Fruit fly (Drosophila melanogaster) whole organism, adult: Measurements from ENCODE around the gene CG34451.

Experiments
- CG11617 ChIP-seq: fragments of 200-800 bp; sonication (Bioruptor generic); optimal IDR thresholded peaks from 2 replicates; lab custom pipeline; 2017; ENCODE audit warnings: mild to moderate bottlenecking, missing biosample characterization, missing genetic modification reagents, missing genetic modification characterization
- CG1620 ChIP-seq: fragments of 200-800 bp; sonication (Bioruptor generic); optimal IDR thresholded peaks from 2 replicates; lab custom pipeline; 2016; ENCODE audit warnings: missing biosample characterization, missing genetic modification characterization
- CG33017 ChIP-seq: fragments of 200-800 bp; sonication (Bioruptor generic); optimal IDR thresholded peaks from 2 replicates; lab custom pipeline; 2018; ENCODE audit warnings: missing biosample characterization, mild to moderate bottlenecking, missing genetic modification characterization, moderate library complexity
- CG5204 ChIP-seq: fragments of 200-800 bp; sonication (Bioruptor generic); optimal IDR thresholded peaks from 2 replicates; lab custom pipeline; 2016; ENCODE audit warnings: missing biosample characterization, missing genetic modification characterization
- CG7101 ChIP-seq: fragments of 200-800 bp; sonication (Bioruptor generic); optimal IDR thresholded peaks from 2 replicates; lab custom pipeline; 2018; ENCODE audit warnings: missing biosample characterization, mild to moderate bottlenecking, missing genetic modification characterization, moderate library complexity
- Clk ChIP-seq: fragments of 200-800 bp; sonication (Bioruptor generic); optimal IDR thresholded peaks from 2 replicates; lab custom pipeline; 2017; ENCODE audit warnings: missing biosample characterization, missing genetic modification characterization
- Mnt ChIP-seq: fragments of 200-800 bp; sonication (Bioruptor generic); optimal IDR thresholded peaks from 2 replicates; lab custom pipeline; 2016; ENCODE audit warnings: missing biosample characterization, mild to moderate bottlenecking, missing genetic modification characterization
- cic ChIP-seq: fragments of 200-800 bp; sonication (Bioruptor generic); optimal IDR thresholded peaks from 2 replicates; lab custom pipeline; 2017; ENCODE audit warnings: missing biosample characterization, mild to moderate bottlenecking, missing genetic modification characterization, moderate library complexity
- kay ChIP-seq: fragments of 200-800 bp; sonication (Bioruptor generic); peaks from one replicate; lab custom pipeline; 2016; ENCODE audit warnings: missing biosample characterization, missing genetic modification characterization, borderline replicate concordance
- ovo ChIP-seq: fragments of 200-800 bp; sonication (Bioruptor generic); optimal IDR thresholded peaks from 2 replicates; lab custom pipeline; 2016; ENCODE audit warnings: missing biosample characterization, missing genetic modification characterization
- toe ChIP-seq: fragments of 200-800 bp; sonication (Bioruptor generic); optimal IDR thresholded peaks from 2 replicates; lab custom pipeline; 2016; ENCODE audit warnings: missing biosample characterization, missing genetic modification characterization

dm6 chr3L:15694406-15694805 is 2.5 kb upstream of the CG34451 start:
- TF ChIP-seq CG5204 (no peak), CG11617 (GFP tag; lab: Kevin White, UChicago) (no peak), cic (GFP tag; lab: Kevin White, UChicago) (no peak), Clk (no peak), CG33017 (tag; lab: Kevin White, UChicago) (no peak), CG7101 (peak; percentile 4), toe (no peak), CG1620 (GFP tag; lab: Kevin White, UChicago) (no peak), Mnt (GFP tag; lab: Kevin White, UChicago) (no peak), ovo (GFP tag; lab: Kevin White, UChicago) (no peak), kay (GFP tag; lab: Kevin White, UChicago) (no peak)
